Worm (Caenorhabditis elegans) whole organism, L4 larva: ENCODE results near the gene C29A12.6.

ENCODE experiments used
- F44E2.7 ChIP-seq: fragments of 200-800 bp; sonication (Bioruptor generic); IDR thresholded peaks from 2 replicates; pipeline ENCODE4 v2.1.2; 2022; ENCODE audit warnings: missing genetic modification characterization, missing compliant biosample characterization
- F49E8.2 ChIP-seq: sonication (generic microtip); optimal IDR thresholded peaks from 2 replicates; lab custom pipeline; 2016; ENCODE audit warnings: missing compliant biosample characterization, mild to moderate bottlenecking, missing genetic modification characterization, borderline replicate concordance
- T20F7.1 ChIP-seq: fragments of 200-800 bp; sonication (Bioruptor generic); optimal IDR thresholded peaks from 2 replicates; lab custom pipeline; 2018; ENCODE audit warnings: mild to moderate bottlenecking, missing genetic modification characterization, missing compliant biosample characterization
- Y48G9A.11 ChIP-seq: fragments of 200-800 bp; sonication (Bioruptor generic); IDR thresholded peaks from 2 replicates; pipeline ENCODE4 v1.3.6; 2022; ENCODE audit warnings: missing genetic modification reagents, missing genetic modification characterization, missing compliant biosample characterization
- Y5F2A.4 ChIP-seq: fragments of 200-800 bp; sonication (Bioruptor generic); optimal IDR thresholded peaks from 2 replicates; lab custom pipeline; 2018; ENCODE audit warnings: mild to moderate bottlenecking, missing genetic modification characterization, missing compliant biosample characterization
- aha-1 ChIP-seq: fragments of 150-350 bp; peaks from one replicate; lab custom pipeline; 2014; ENCODE audit warnings: missing biosample characterization, missing genetic modification characterization
- ama-1 ChIP-seq: fragments of 150-350 bp; optimal IDR thresholded peaks from 2 replicates; lab custom pipeline; 2014; ENCODE audit warnings: inconsistent platforms, mixed read lengths
- arid-1 ChIP-seq: fragments of 200-800 bp; sonication (Bioruptor generic); conservative IDR thresholded peaks from 2 replicates; pipeline ENCODE4 v1.3.6; 2022; ENCODE audit warnings: missing genetic modification reagents, missing genetic modification characterization, missing compliant biosample characterization
- attf-4 ChIP-seq: sonication (generic microtip); optimal IDR thresholded peaks from 3 replicates; lab custom pipeline; 2017; ENCODE audit warnings: missing biosample characterization, missing genetic modification characterization
- ceh-32 ChIP-seq: sonication (generic microtip); optimal IDR thresholded peaks from 2 replicates; lab custom pipeline; 2016; ENCODE audit warnings: mild to moderate bottlenecking, missing genetic modification characterization, missing compliant biosample characterization; ENCODE audit not compliant: poor library complexity
- ceh-44 ChIP-seq: fragments of 200-800 bp; sonication (Bioruptor generic); IDR thresholded peaks from 2 replicates; pipeline ENCODE4 v1.3.6; 2022; ENCODE audit warnings: missing genetic modification reagents, missing genetic modification characterization, missing compliant biosample characterization
- ceh-62 ChIP-seq: sonication (generic microtip); optimal IDR thresholded peaks from 2 replicates; lab custom pipeline; 2017; ENCODE audit warnings: missing biosample characterization, missing genetic modification characterization
- ces-1 ChIP-seq: fragments of 150-350 bp; sonication (generic microtip); optimal IDR thresholded peaks from 4 replicates; lab custom pipeline; 2014; ENCODE audit warnings: missing biosample characterization, missing genetic modification reagents, missing genetic modification characterization
- ctbp-1 ChIP-seq: fragments of 200-800 bp; sonication (Bioruptor generic); IDR thresholded peaks from 2 replicates; pipeline ENCODE4 v1.3.6; 2022; ENCODE audit warnings: missing genetic modification reagents, missing genetic modification characterization, missing compliant biosample characterization
- dmd-6 ChIP-seq: fragments of 200-800 bp; sonication (Bioruptor generic); IDR thresholded peaks from 2 replicates; pipeline ENCODE4 v1.3.6; 2022; ENCODE audit warnings: missing genetic modification reagents, missing genetic modification characterization, missing compliant biosample characterization
- egl-43 ChIP-seq: fragments of 200-800 bp; sonication (Bioruptor generic); IDR thresholded peaks from 2 replicates; pipeline ENCODE4 v1.3.6; 2022; ENCODE audit warnings: missing genetic modification reagents, missing genetic modification characterization, missing compliant biosample characterization
- hlh-30 ChIP-seq: sonication (generic microtip); optimal IDR thresholded peaks from 2 replicates; lab custom pipeline; 2017; ENCODE audit warnings: antibody characterized with exemption, mild to moderate bottlenecking, missing genetic modification characterization, missing compliant biosample characterization; ENCODE audit not compliant: insufficient read depth
- jun-1 ChIP-seq: fragments of 150-350 bp; optimal IDR thresholded peaks from 2 replicates; lab custom pipeline; 2014; ENCODE audit warnings: missing biosample characterization, missing genetic modification reagents, missing genetic modification characterization
- lin-1 ChIP-seq: fragments of 200-800 bp; sonication (Bioruptor generic); IDR thresholded peaks from 2 replicates; pipeline ENCODE4 v1.3.6; 2022; ENCODE audit warnings: missing genetic modification reagents, missing genetic modification characterization, missing compliant biosample characterization
- lin-13 ChIP-seq: fragments of 150-350 bp; optimal IDR thresholded peaks from 2 replicates; lab custom pipeline; 2014; ENCODE audit warnings: missing biosample characterization, missing genetic modification reagents, missing genetic modification characterization
- lin-15B ChIP-seq: fragments of 150-350 bp; sonication (generic microtip); optimal IDR thresholded peaks from 3 replicates; lab custom pipeline; 2014; ENCODE audit warnings: missing biosample characterization, missing genetic modification characterization
- lin-38 ChIP-seq: fragments of 200-800 bp; sonication (Bioruptor generic); IDR thresholded peaks from 2 replicates; pipeline ENCODE4 v1.3.6; 2022; ENCODE audit warnings: missing genetic modification reagents, missing genetic modification characterization, missing compliant biosample characterization
- nhr-10 ChIP-seq: fragments of 150-350 bp; optimal IDR thresholded peaks from 2 replicates; lab custom pipeline; 2014; ENCODE audit warnings: missing biosample characterization, missing genetic modification characterization
- nhr-237 ChIP-seq: sonication (generic microtip); optimal IDR thresholded peaks from 2 replicates; lab custom pipeline; 2017; ENCODE audit warnings: missing biosample characterization, missing genetic modification characterization
- nhr-25 ChIP-seq: sonication (generic microtip); optimal IDR thresholded peaks from 2 replicates; lab custom pipeline; 2017; ENCODE audit warnings: missing genetic modification characterization, mild to moderate bottlenecking, missing compliant biosample characterization, antibody characterized with exemption, moderate library complexity, borderline replicate concordance; ENCODE audit not compliant: insufficient read depth
- nhr-48 ChIP-seq: sonication (generic microtip); optimal IDR thresholded peaks from 2 replicates; lab custom pipeline; 2016; ENCODE audit warnings: mild to moderate bottlenecking, missing genetic modification characterization, missing compliant biosample characterization
- nhr-6 ChIP-seq: fragments of 150-350 bp; optimal IDR thresholded peaks from 2 replicates; lab custom pipeline; 2014; ENCODE audit warnings: missing biosample characterization, missing genetic modification characterization
- nhr-76 ChIP-seq: fragments of 150-350 bp; optimal IDR thresholded peaks from 2 replicates; lab custom pipeline; 2014; ENCODE audit warnings: missing biosample characterization, missing genetic modification characterization
- set-16 ChIP-seq: fragments of 200-800 bp; sonication (Bioruptor generic); IDR thresholded peaks from 2 replicates; pipeline ENCODE4 v1.3.6; 2022; ENCODE audit warnings: missing genetic modification reagents, missing genetic modification characterization, missing compliant biosample characterization
- snpc-1.2 ChIP-seq: fragments of 200-800 bp; sonication (Bioruptor generic); IDR thresholded peaks from 2 replicates; pipeline ENCODE4 v1.3.6; 2022; ENCODE audit warnings: missing genetic modification reagents, missing genetic modification characterization, missing compliant biosample characterization
- snpc-4 ChIP-seq: fragments of 150-350 bp; optimal IDR thresholded peaks from 2 replicates; lab custom pipeline; 2014; ENCODE audit warnings: missing biosample characterization, missing genetic modification characterization
- tra-1 ChIP-seq: fragments of 200-800 bp; sonication (Bioruptor generic); IDR thresholded peaks from 2 replicates; pipeline ENCODE4 v1.3.6; 2022; ENCODE audit warnings: missing genetic modification reagents, missing genetic modification characterization, missing compliant biosample characterization
- unc-130 ChIP-seq: sonication (generic microtip); optimal IDR thresholded peaks from 2 replicates; lab custom pipeline; 2016; ENCODE audit warnings: missing genetic modification reagents, missing genetic modification characterization, missing compliant biosample characterization
- unc-62 ChIP-seq, 3 experiments: fragments of 150-350 bp in 1 of 3; sonication (generic microtip); optimal IDR thresholded peaks in 2 of 3; peaks in 1 of 3; 1 replicate in 1 of 3; 2 replicates in 2 of 3; lab custom pipeline; 2014 to 2017; ENCODE audit warnings: missing biosample characterization in 3 of 3, missing genetic modification characterization in 3 of 3, missing genetic modification reagents in 3 of 3, missing genotype in 1 of 3
- vab-7 ChIP-seq: fragments of 200-800 bp; sonication (Bioruptor generic); IDR thresholded peaks from 2 replicates; pipeline ENCODE4 v1.3.6; 2022; ENCODE audit warnings: missing genetic modification reagents, missing genetic modification characterization, missing compliant biosample characterization
- zip-11 ChIP-seq: fragments of 200-800 bp; sonication (Bioruptor generic); IDR thresholded peaks from 2 replicates; pipeline ENCODE4 v1.3.6; 2022; ENCODE audit warnings: missing genetic modification characterization, missing compliant biosample characterization

Gene C29A12.6

ce11 chrV:10813425-10814156 is 33.4 kb upstream of the C29A12.6 start, which contains the start of the genes C29A12.1 and lig-1 (continued):
- TF ChIP-seq Y5F2A.4 (no peak), tra-1 (GFP tag; lab: Robert Waterston, UW) (no peak), F44E2.7 (GFP tag; lab: Robert Waterston, UW) (no peak), unc-130 (GFP tag; lab: Kevin White, UChicago) (peak; percentile 37), ceh-44 (GFP tag; lab: Robert Waterston, UW) (no peak), F49E8.2 (tag; lab: Kevin White, UChicago) (peak; percentile 72), lin-15B (tag; lab: Kevin White, UChicago) (no peak), lin-1 (no peak), snpc-1.2 (no peak), nhr-10 (tag; lab: Kevin White, UChicago) (no peak), attf-4 (tag; lab: Kevin White, UChicago) (no peak), lin-13 (GFP tag; lab: Kevin White, UChicago) (no peak), nhr-25 (tag; lab: Kevin White, UChicago) (no peak), dmd-6 (no peak), arid-1 (GFP tag; lab: Robert Waterston, UW) (no peak), hlh-30 (peak; percentile 61), ceh-32 (tag; lab: Kevin White, UChicago) (no peak), nhr-48 (tag; lab: Kevin White, UChicago) (no peak), nhr-237 (tag; lab: Kevin White, UChicago) (no peak), nhr-6 (tag; lab: Kevin White, UChicago) (peak; percentile 63), zip-11 (GFP tag; lab: Robert Waterston, UW) (no peak), jun-1 (tag; lab: Kevin White, UChicago) (no peak), set-16 (no peak), egl-43 (GFP tag; lab: Robert Waterston, UW) (no peak), snpc-4 (tag; lab: Kevin White, UChicago) (no peak), ama-1 (no peak), lin-38 (GFP tag; lab: Robert Waterston, UW) (peak; percentile 86), T20F7.1 (GFP tag; lab: Kevin White, UChicago) (no peak), aha-1 (tag; lab: Kevin White, UChicago) (no peak), Y48G9A.11 (GFP tag; lab: Robert Waterston, UW) (peak; percentile 44; the same call in 1 of the 2 replicates)
- TF ChIP-seq, all 104 proteins: peak for 8

ce11 chrV:10814333-10814732 is 32.7 kb upstream of the C29A12.6 start:
- TF ChIP-seq ceh-62 (no peak), unc-62 (GFP tag; optimal IDR thresholded peaks at IDR 0.05 in 1 of 2; lab: Kevin White, UChicago) (peak in 1 of 2 experiments; percentile 91), unc-62 (tag; optimal IDR thresholded peaks at IDR 0.05; lab: Kevin White, UChicago) (no peak)
- TF ChIP-seq, all 104 proteins: peak for 1

ce11 chrV:10816831-10817230 is 30.2 kb upstream of the C29A12.6 start:
- TF ChIP-seq ces-1 (GFP tag; lab: Kevin White, UChicago) = peak; percentile 71
- TF ChIP-seq lin-1 = no peak
- TF ChIP-seq ctbp-1 (GFP tag; lab: Robert Waterston, UW) = 0 out of 2 replicates have a peak, but pooled peaks have one; percentile 25
- TF ChIP-seq vab-7 (GFP tag; lab: Robert Waterston, UW) = no peak

- TF ChIP-seq nhr-76 (tag; lab: Kevin White, UChicago) = no peak
- TF ChIP-seq ces-1 (GFP tag; lab: Kevin White, UChicago) = peak; percentile 48
Measured at ce11 chrV:10818498-10818897, 28.5 kb upstream of the C29A12.6 start.
